Worm (Caenorhabditis elegans) whole organism, L3 larva: ENCODE data around the gene F55C9.5.

ENCODE experiments used
- R02D3.7 ChIP-seq: fragments of 150-350 bp; optimal IDR thresholded peaks from 2 replicates; lab custom pipeline; 2014; ENCODE audit warnings: missing biosample characterization, missing genetic modification characterization
- ZK546.5 ChIP-seq: sonication (generic microtip); optimal IDR thresholded peaks from 2 replicates; lab custom pipeline; 2017; ENCODE audit warnings: missing biosample characterization, missing genetic modification characterization
- aly-2 ChIP-seq: fragments of 150-350 bp; optimal IDR thresholded peaks from 2 replicates; lab custom pipeline; 2014; ENCODE audit warnings: missing biosample characterization, missing genetic modification characterization
- ceh-16 ChIP-seq: sonication (generic microtip); optimal IDR thresholded peaks from 2 replicates; lab custom pipeline; 2017; ENCODE audit warnings: missing biosample characterization, missing genetic modification characterization
- ceh-28 ChIP-seq: fragments of 150-350 bp; optimal IDR thresholded peaks from 2 replicates; lab custom pipeline; 2014; ENCODE audit warnings: missing biosample characterization, missing genetic modification reagents, missing genetic modification characterization
- ceh-82 ChIP-seq: fragments of 150-350 bp; optimal IDR thresholded peaks from 2 replicates; lab custom pipeline; 2014; ENCODE audit warnings: missing biosample characterization, missing genetic modification characterization
- ceh-9 ChIP-seq: sonication (generic microtip); optimal IDR thresholded peaks from 2 replicates; lab custom pipeline; 2018; ENCODE audit warnings: missing biosample characterization, missing genetic modification characterization
- egl-27 ChIP-seq: sonication (generic microtip); optimal IDR thresholded peaks from 4 replicates; lab custom pipeline; 2017; ENCODE audit warnings: missing biosample characterization, missing genetic modification reagents, missing genetic modification characterization
- egl-5 ChIP-seq: fragments of 150-350 bp; optimal IDR thresholded peaks from 2 replicates; lab custom pipeline; 2017; ENCODE audit warnings: missing biosample characterization, missing genetic modification reagents, missing genetic modification characterization, inconsistent platforms
- elt-1 ChIP-seq: fragments of 150-350 bp; optimal IDR thresholded peaks from 2 replicates; lab custom pipeline; 2014; ENCODE audit warnings: missing biosample characterization, missing genetic modification characterization
- elt-2 ChIP-seq: sonication (generic microtip); optimal IDR thresholded peaks from 2 replicates; lab custom pipeline; 2016; ENCODE audit warnings: missing genetic modification reagents, mild to moderate bottlenecking, missing genetic modification characterization, missing compliant biosample characterization
- elt-3 ChIP-seq, 3 experiments: fragments of 150-350 bp in 1 of 3; sonication (generic microtip) in 2 of 3; optimal IDR thresholded peaks; 2 replicates in 2 of 3; 4 replicates in 1 of 3; lab custom pipeline; 2014 to 2017; ENCODE audit warnings: missing biosample characterization in 3 of 3, missing genetic modification characterization in 3 of 3
- fkh-10 ChIP-seq: sonication (generic microtip); optimal IDR thresholded peaks from 2 replicates; lab custom pipeline; 2017; ENCODE audit warnings: missing biosample characterization, missing genetic modification reagents, missing genetic modification characterization
- fkh-2 ChIP-seq: fragments of 150-350 bp; optimal IDR thresholded peaks from 2 replicates; lab custom pipeline; 2014; ENCODE audit warnings: missing biosample characterization, missing genetic modification reagents, missing genetic modification characterization
- hmg-11 ChIP-seq: sonication (generic microtip); optimal IDR thresholded peaks from 2 replicates; lab custom pipeline; 2016; ENCODE audit warnings: missing genetic modification characterization, missing compliant biosample characterization
- jun-1 ChIP-seq: fragments of 150-350 bp; optimal IDR thresholded peaks from 2 replicates; lab custom pipeline; 2014; ENCODE audit warnings: missing biosample characterization, missing genetic modification reagents, missing genetic modification characterization
- lin-15B ChIP-seq: fragments of 150-350 bp; optimal IDR thresholded peaks from 2 replicates; lab custom pipeline; 2014; ENCODE audit warnings: missing biosample characterization, missing genetic modification characterization
- lin-39 ChIP-seq: fragments of 150-350 bp; optimal IDR thresholded peaks from 2 replicates; lab custom pipeline; 2018; ENCODE audit warnings: missing biosample characterization, missing genetic modification reagents, missing genetic modification characterization
- lsy-12 ChIP-seq: sonication (generic microtip); optimal IDR thresholded peaks from 2 replicates; lab custom pipeline; 2016; ENCODE audit warnings: mild to moderate bottlenecking, missing genetic modification characterization, missing compliant biosample characterization
- mdl-1 ChIP-seq: fragments of 150-350 bp; optimal IDR thresholded peaks from 2 replicates; lab custom pipeline; 2014; ENCODE audit warnings: missing biosample characterization, missing genetic modification characterization
- mml-1 ChIP-seq: fragments of 150-350 bp; sonication (generic microtip); optimal IDR thresholded peaks from 3 replicates; lab custom pipeline; 2014; ENCODE audit warnings: missing biosample characterization, missing genetic modification characterization
- nfya-1 ChIP-seq: sonication (generic microtip); optimal IDR thresholded peaks from 2 replicates; lab custom pipeline; 2017; ENCODE audit warnings: missing genetic modification characterization, mild to moderate bottlenecking, missing compliant biosample characterization, antibody characterized with exemption, moderate library complexity; ENCODE audit not compliant: insufficient read depth
- nhr-23 ChIP-seq: fragments of 150-350 bp; optimal IDR thresholded peaks from 2 replicates; lab custom pipeline; 2014; ENCODE audit warnings: missing biosample characterization, missing genetic modification reagents, missing genetic modification characterization
- nhr-25 ChIP-seq: sonication (generic microtip); optimal IDR thresholded peaks from 2 replicates; lab custom pipeline; 2017; ENCODE audit warnings: missing biosample characterization, missing genetic modification characterization
- nhr-28 ChIP-seq: fragments of 150-350 bp; optimal IDR thresholded peaks from 2 replicates; lab custom pipeline; 2014; ENCODE audit warnings: missing biosample characterization, missing genetic modification characterization
- nhr-43 ChIP-seq: sonication (generic microtip); optimal IDR thresholded peaks from 2 replicates; lab custom pipeline; 2016; ENCODE audit warnings: mild to moderate bottlenecking, missing genetic modification characterization, missing compliant biosample characterization; ENCODE audit not compliant: poor library complexity, severe bottlenecking
- nhr-67 ChIP-seq: fragments of 150-350 bp; optimal IDR thresholded peaks from 2 replicates; lab custom pipeline; 2014; ENCODE audit warnings: missing biosample characterization, missing genetic modification characterization
- nhr-76 ChIP-seq: fragments of 150-350 bp; sonication (generic microtip); optimal IDR thresholded peaks from 5 replicates; lab custom pipeline; 2014; ENCODE audit warnings: missing biosample characterization, missing genetic modification characterization
- pha-4 ChIP-seq: fragments of 150-350 bp; optimal IDR thresholded peaks from 2 replicates; lab custom pipeline; 2014; ENCODE audit warnings: missing biosample characterization, missing genetic modification reagents, missing genetic modification characterization
- pqm-1 ChIP-seq: fragments of 150-350 bp; optimal IDR thresholded peaks from 2 replicates; lab custom pipeline; 2017; ENCODE audit warnings: missing biosample characterization, missing genetic modification characterization, inconsistent platforms
- sea-2 ChIP-seq: fragments of 150-350 bp; sonication (generic microtip); optimal IDR thresholded peaks from 4 replicates; lab custom pipeline; 2014; ENCODE audit warnings: missing biosample characterization, missing genetic modification reagents, missing genetic modification characterization
- skn-1 ChIP-seq: fragments of 150-350 bp; optimal IDR thresholded peaks from 2 replicates; lab custom pipeline; 2014; ENCODE audit warnings: missing biosample characterization, missing genetic modification characterization
- snpc-4 ChIP-seq: fragments of 150-350 bp; optimal IDR thresholded peaks from 2 replicates; lab custom pipeline; 2014; ENCODE audit warnings: missing biosample characterization, missing genetic modification characterization
- tbx-2 ChIP-seq: sonication (generic microtip); optimal IDR thresholded peaks from 2 replicates; lab custom pipeline; 2016; ENCODE audit warnings: mild to moderate bottlenecking, missing genetic modification characterization, missing compliant biosample characterization
- unc-39 ChIP-seq: sonication (generic microtip); optimal IDR thresholded peaks from 4 replicates; lab custom pipeline; 2017; ENCODE audit warnings: missing biosample characterization, missing genetic modification characterization
- unc-62 ChIP-seq: fragments of 150-350 bp; sonication (generic microtip); optimal IDR thresholded peaks from 4 replicates; lab custom pipeline; 2014; ENCODE audit warnings: missing biosample characterization, missing genetic modification reagents, missing genetic modification characterization
- ztf-11 ChIP-seq: fragments of 150-350 bp; optimal IDR thresholded peaks from 2 replicates; lab custom pipeline; 2014; ENCODE audit warnings: missing biosample characterization, missing genetic modification characterization
- ztf-4 ChIP-seq: fragments of 150-350 bp; optimal IDR thresholded peaks from 2 replicates; lab custom pipeline; 2014; ENCODE audit warnings: missing biosample characterization, missing genetic modification characterization

F55C9.5 gene

ce11 chrV:19259403-19259802 is 33.5 kb downstream of the F55C9.5 start:
- no peak for TF ChIP-seq unc-39
- no peak for TF ChIP-seq pqm-1
- no peak for TF ChIP-seq unc-62 (GFP tag; lab: Kevin White, UChicago)
- no peak for TF ChIP-seq skn-1 (tag; lab: Kevin White, UChicago)
- TF ChIP-seq R02D3.7 (tag; lab: Kevin White, UChicago), result no peak
- no peak for TF ChIP-seq hmg-11 (tag; lab: Kevin White, UChicago)
- TF ChIP-seq ceh-16 (tag; lab: Kevin White, UChicago), result no peak
- no peak for TF ChIP-seq mml-1 (tag; lab: Kevin White, UChicago)
- TF ChIP-seq elt-2 (tag; lab: Kevin White, UChicago), result no peak
- no peak for TF ChIP-seq ceh-9 (tag; lab: Kevin White, UChicago)
- TF ChIP-seq ceh-28 (tag; lab: Kevin White, UChicago), result no peak
- TF ChIP-seq aly-2, result no peak
- no peak for TF ChIP-seq jun-1 (tag; lab: Kevin White, UChicago)
- TF ChIP-seq mdl-1 (tag; lab: Kevin White, UChicago), result no peak
- TF ChIP-seq lsy-12 (tag; lab: Kevin White, UChicago), result no peak
- TF ChIP-seq ztf-11 (tag; lab: Kevin White, UChicago), result no peak
- TF ChIP-seq elt-1, result no peak

ce11 chrV:19257653-19258052 is 35.3 kb downstream of the F55C9.5 start, which contains the start of gene F21D9.3:
Gene F21D9.3 (minus strand): TSS chrV:19257753.
- no peak for TF ChIP-seq ZK546.5
- TF ChIP-seq ztf-11 (tag; lab: Kevin White, UChicago), result no peak
- TF ChIP-seq egl-27 (tag; lab: Kevin White, UChicago), result no peak
- TF ChIP-seq jun-1 (tag; lab: Kevin White, UChicago), result no peak
- no peak for TF ChIP-seq unc-39
- TF ChIP-seq tbx-2 (tag; lab: Kevin White, UChicago), result no peak
- TF ChIP-seq unc-62 (GFP tag; lab: Kevin White, UChicago), result no peak
- no peak for TF ChIP-seq nhr-25
- no peak for TF ChIP-seq snpc-4 (tag; lab: Kevin White, UChicago)
- TF ChIP-seq nhr-28 (tag; lab: Kevin White, UChicago), result no peak
- no peak for TF ChIP-seq elt-3 (tag; optimal IDR thresholded peaks at IDR 0.05; lab: Kevin White, UChicago)
- TF ChIP-seq ztf-4 (tag; lab: Kevin White, UChicago), result no peak
- no peak for TF ChIP-seq elt-1
- TF ChIP-seq mdl-1 (tag; lab: Kevin White, UChicago), result no peak
- no peak for TF ChIP-seq lin-39 (tag; lab: Kevin White, UChicago)
- no peak for TF ChIP-seq pha-4 (tag; lab: Kevin White, UChicago)
- TF ChIP-seq pqm-1, result no peak
- TF ChIP-seq, all 47 proteins: peak for 0

- TF ChIP-seq unc-39 (no peak), fkh-10 (no peak), ceh-82 (tag; lab: Kevin White, UChicago) (no peak), hmg-11 (tag; lab: Kevin White, UChicago) (no peak), elt-1 (no peak), elt-2 (tag; lab: Kevin White, UChicago) (no peak), ceh-28 (tag; lab: Kevin White, UChicago) (no peak), fkh-2 (tag; lab: Kevin White, UChicago) (no peak), egl-5 (no peak), sea-2 (GFP tag; lab: Kevin White, UChicago) (no peak), pqm-1 (no peak), ceh-9 (tag; lab: Kevin White, UChicago) (no peak), lsy-12 (tag; lab: Kevin White, UChicago) (no peak)
- TF ChIP-seq, all 47 proteins: peak for 0
Observed at ce11 chrV:19253520-19253919, 39.4 kb downstream of the F55C9.5 start, which contains the start of gene F21D9.4. Gene F21D9.4 (plus strand): TSS chrV:19253820.

ce11 chrV:19251844-19252243 is 41.1 kb downstream of the F55C9.5 start, which contains the start of gene F21D9.11:
Gene F21D9.11 (plus strand): TSS chrV:19252144.
- TF ChIP-seq fkh-10 (no peak), lin-15B (tag; lab: Kevin White, UChicago) (no peak), fkh-2 (tag; lab: Kevin White, UChicago) (no peak), nhr-43 (tag; lab: Kevin White, UChicago) (no peak), nhr-76 (tag; lab: Kevin White, UChicago) (no peak), elt-1 (no peak), lsy-12 (tag; lab: Kevin White, UChicago) (no peak), jun-1 (tag; lab: Kevin White, UChicago) (no peak), nhr-67 (tag; lab: Kevin White, UChicago) (no peak), R02D3.7 (tag; lab: Kevin White, UChicago) (no peak), nfya-1 (tag; lab: Kevin White, UChicago) (no peak), nhr-23 (tag; lab: Kevin White, UChicago) (no peak), skn-1 (tag; lab: Kevin White, UChicago) (no peak)
